Worm (Caenorhabditis elegans): ENCODE data around the gene Y8A9A.2.

Gene Y8A9A.2

DNA sequence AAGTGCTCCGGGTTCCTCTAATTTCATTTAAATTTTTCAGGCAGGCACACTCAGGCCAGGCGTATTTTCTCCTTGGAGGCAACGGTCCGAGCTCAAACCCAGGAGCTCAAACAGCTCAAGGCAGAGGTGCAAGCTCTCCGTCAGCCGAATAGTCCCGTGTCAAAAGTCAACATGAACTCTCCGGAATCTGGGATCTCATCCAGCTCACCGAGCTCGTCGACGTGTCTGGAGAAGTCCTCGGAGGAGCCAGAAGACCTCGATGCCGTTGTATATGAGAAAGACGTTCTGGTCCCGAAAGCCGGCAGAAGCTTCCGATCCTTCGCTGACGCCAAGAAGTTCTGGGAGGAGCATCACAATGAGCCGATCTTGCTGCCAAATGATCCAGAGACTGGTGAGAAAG, 9.7 kb upstream of the Y8A9A.2 start:
- TF ChIP-seq hlh-15 (tag; optimal IDR thresholded peaks at IDR 0.05) (no peak), eyg-1 (tag; optimal IDR thresholded peaks at IDR 0.05) (no peak), T23F11.4 (GFP tag; optimal IDR thresholded peaks at IDR 0.05) (no peak), pag-3 (tag; optimal IDR thresholded peaks at IDR 0.05; ENCODE audit: borderline replicate concordance) (no peak), fax-1 (tag; optimal IDR thresholded peaks at IDR 0.05) (no peak), rnt-1 (tag; optimal IDR thresholded peaks at IDR 0.05) (no peak), ceh-34 (tag; optimal IDR thresholded peaks at IDR 0.05) (no peak), pha-2 (tag; optimal IDR thresholded peaks at IDR 0.05) (no peak), ztf-16 (tag; optimal IDR thresholded peaks at IDR 0.05) (no peak), sox-4 (tag; optimal IDR thresholded peaks at IDR 0.05) (no peak), dmd-4 (tag; optimal IDR thresholded peaks at IDR 0.05; ENCODE audit: borderline replicate concordance) (no peak), fkh-10 (GFP tag; optimal IDR thresholded peaks at IDR 0.05) (no peak), lin-11 (tag; optimal IDR thresholded peaks at IDR 0.05) (no peak), tbx-7 (tag; optimal IDR thresholded peaks at IDR 0.05) (no peak)

DNA sequence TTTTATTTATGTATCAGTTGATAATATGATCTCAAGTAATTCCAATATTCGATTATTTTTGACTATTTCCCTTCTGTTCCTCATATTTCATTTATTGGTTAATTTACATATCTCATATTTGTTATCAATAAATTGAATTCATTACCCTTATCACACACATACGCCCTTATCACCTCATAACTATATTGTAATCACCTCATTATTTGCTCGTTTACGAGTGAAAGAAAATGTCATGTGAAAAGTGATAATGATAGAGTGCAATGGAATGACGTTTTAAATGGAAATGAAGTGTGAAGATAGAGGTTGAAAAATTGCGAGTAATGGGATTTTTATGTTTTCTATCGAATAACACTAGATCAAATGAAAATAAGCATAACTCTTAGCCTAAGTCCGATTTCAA, 8.9 kb upstream of the Y8A9A.2 start:
- TF ChIP-seq elt-2 (tag; optimal IDR thresholded peaks at IDR 0.05) = peak; percentile 99
- peak; percentile 53 for TF ChIP-seq pqm-1 (tag; optimal IDR thresholded peaks at IDR 0.05)
- no peak for TF ChIP-seq nfya-1 (tag; optimal IDR thresholded peaks at IDR 0.05)

DNA sequence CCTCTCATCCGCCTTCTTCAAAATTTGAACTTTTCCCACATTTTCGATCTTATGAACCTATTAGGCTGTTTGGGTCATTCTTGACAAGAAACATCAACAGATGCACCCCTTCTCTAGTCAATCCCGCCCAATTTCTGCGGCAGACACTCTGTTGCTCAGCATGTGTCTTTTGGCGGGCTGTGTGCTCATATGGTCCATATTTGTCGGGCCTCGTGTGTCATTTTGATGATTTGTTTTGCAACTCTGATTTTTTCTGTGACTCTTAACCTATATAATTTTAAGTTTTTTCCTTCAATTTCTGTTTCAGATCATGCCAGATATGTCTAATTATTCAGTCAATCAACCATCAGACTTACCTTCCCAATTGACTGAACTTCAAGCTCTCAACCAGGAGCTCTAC, 8.3 kb upstream of the Y8A9A.2 start, which contains the start of gene T24E12.13:
Gene T24E12.13, plus strand, starts transcription at position 301 of the 400 bp plus-strand sequence.
- TF ChIP-seq rnt-1 (tag; optimal IDR thresholded peaks at IDR 0.05) = no peak
- no peak for TF ChIP-seq F13H6.1 (tag; optimal IDR thresholded peaks at IDR 0.05)
- TF ChIP-seq pag-3 (tag; optimal IDR thresholded peaks at IDR 0.05; ENCODE audit: borderline replicate concordance) = no peak
- TF ChIP-seq hlh-30 (tag; optimal IDR thresholded peaks at IDR 0.05; ENCODE audit: insufficient read depth) = no peak
- TF ChIP-seq odd-2 (tag; optimal IDR thresholded peaks at IDR 0.05) = no peak
- TF ChIP-seq dve-1 (tag; optimal IDR thresholded peaks at IDR 0.05) = no peak
- no peak for TF ChIP-seq unc-55 (GFP tag; optimal IDR thresholded peaks at IDR 0.05)
- TF ChIP-seq tbx-7 (tag; optimal IDR thresholded peaks at IDR 0.05) = no peak
- no peak for TF ChIP-seq unc-86 (tag; optimal IDR thresholded peaks at IDR 0.05)
- no peak for TF ChIP-seq C38D4.7 (GFP tag; optimal IDR thresholded peaks at IDR 0.05)
- no peak for TF ChIP-seq ceh-18 (tag; optimal IDR thresholded peaks at IDR 0.05)

DNA sequence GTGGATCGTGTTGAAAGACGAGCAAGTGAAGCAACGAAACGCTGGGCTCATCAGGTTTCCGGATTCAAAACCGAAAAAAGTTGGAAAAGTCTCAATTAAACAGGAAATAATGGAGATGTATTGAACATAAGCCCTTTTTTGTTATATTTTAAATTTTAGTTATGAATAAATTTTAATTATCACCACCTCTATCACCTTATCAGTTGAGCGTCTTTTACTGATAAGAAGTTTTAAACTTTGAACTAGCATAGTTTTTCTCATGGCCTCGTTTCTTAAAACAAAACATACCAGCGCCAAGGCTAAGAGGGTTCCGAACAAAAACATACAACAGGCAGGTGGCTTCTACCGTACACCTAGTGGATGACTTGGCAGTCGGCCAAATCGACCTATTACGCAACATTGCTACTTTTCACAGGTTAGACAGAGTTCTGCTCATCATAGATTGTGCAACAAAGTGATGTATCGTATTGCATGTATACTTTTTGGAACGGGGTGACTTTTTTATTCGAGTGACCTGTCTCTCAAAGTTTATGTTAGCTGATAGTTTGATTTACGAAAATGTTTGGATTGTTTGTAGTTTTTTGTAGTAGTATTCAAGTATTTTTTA, 7.0 kb upstream of the Y8A9A.2 start:
- TF ChIP-seq zip-5 (tag; optimal IDR thresholded peaks at IDR 0.05) = no peak
- no peak for TF ChIP-seq gmeb-2 (tag; optimal IDR thresholded peaks at IDR 0.05)

DNA sequence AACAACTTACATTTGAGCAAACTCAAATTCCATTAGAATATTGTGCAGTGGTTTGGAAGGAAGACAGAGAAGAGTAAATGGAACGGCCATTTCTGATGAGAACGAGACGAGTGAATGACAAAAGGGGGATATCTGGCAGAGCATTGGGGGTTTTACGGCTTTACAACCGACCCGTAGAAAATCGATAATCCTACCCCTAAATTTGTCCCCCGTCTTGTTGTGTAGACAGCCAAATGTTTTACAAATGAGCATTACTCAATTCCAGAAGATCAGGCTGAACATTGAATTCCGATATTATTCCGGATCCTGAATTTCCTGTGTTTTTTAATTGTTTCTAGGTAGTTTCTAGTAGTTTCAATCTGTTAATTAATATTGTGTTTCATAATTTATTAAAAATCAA, 2.1 kb upstream of the Y8A9A.2 start, which contains the start of gene fbxb-99:
Gene fbxb-99, minus strand, starts transcription at position 101 of the 400 bp plus-strand sequence.
- TF ChIP-seq ama-1 (optimal IDR thresholded peaks at IDR 0.05) = no peak

DNA sequence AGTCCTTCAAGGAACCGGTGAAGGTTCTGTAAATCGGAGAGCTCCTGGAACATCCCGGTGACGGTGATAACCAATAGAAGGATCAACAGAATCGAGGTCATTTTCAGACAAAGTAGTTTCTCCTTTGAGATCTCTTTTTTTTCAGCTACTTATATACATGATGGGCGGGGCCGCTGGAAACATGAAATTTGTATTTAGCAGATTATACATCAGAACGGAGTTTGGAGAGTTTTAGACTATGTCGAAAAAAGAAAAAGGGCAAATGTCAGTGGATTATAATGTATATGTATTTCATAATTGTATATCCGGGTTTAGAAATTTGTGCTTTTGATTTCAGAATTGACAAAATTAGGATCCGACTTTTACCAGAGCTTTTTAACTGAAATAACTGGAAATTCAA, 7.8 kb downstream of the Y8A9A.2 start, which contains the start of gene ins-32:
Gene ins-32, minus strand, starts transcription at position 101 of the 400 bp plus-strand sequence.
- no peak for TF ChIP-seq C08G9.2 (tag; optimal IDR thresholded peaks at IDR 0.05)
- TF ChIP-seq F13H6.1 (tag; optimal IDR thresholded peaks at IDR 0.05) = no peak
- TF ChIP-seq dmd-4 (tag; optimal IDR thresholded peaks at IDR 0.05; ENCODE audit: borderline replicate concordance) = no peak
- TF ChIP-seq tbx-2 (tag; optimal IDR thresholded peaks at IDR 0.05) = no peak
- no peak for TF ChIP-seq ceh-2 (tag; optimal IDR thresholded peaks at IDR 0.05)
- TF ChIP-seq madf-2 (tag; optimal IDR thresholded peaks at IDR 0.05) = no peak
- TF ChIP-seq sox-4 (tag; optimal IDR thresholded peaks at IDR 0.05) = no peak
- TF ChIP-seq ceh-14 (tag; optimal IDR thresholded peaks at IDR 0.05) = no peak
- no peak for TF ChIP-seq unc-55 (GFP tag; optimal IDR thresholded peaks at IDR 0.05)
- no peak for TF ChIP-seq ceh-19 (GFP tag; optimal IDR thresholded peaks at IDR 0.05)
- TF ChIP-seq eyg-1 (tag; optimal IDR thresholded peaks at IDR 0.05) = no peak
- TF ChIP-seq ztf-16 (tag; optimal IDR thresholded peaks at IDR 0.05) = no peak
- TF ChIP-seq unc-3 (GFP tag; conservative IDR thresholded peaks at IDR 0.05) = no peak
- no peak for TF ChIP-seq unc-3 (tag; optimal IDR thresholded peaks at IDR 0.05)
- TF ChIP-seq pat-9 (tag; optimal IDR thresholded peaks at IDR 0.05) = no peak
- TF ChIP-seq npax-4 (tag; optimal IDR thresholded peaks at IDR 0.05) = no peak
- TF ChIP-seq K09A11.1 (tag; optimal IDR thresholded peaks at IDR 0.05; ENCODE audit: insufficient read depth) = no peak
- no peak for TF ChIP-seq hlh-13 (GFP tag; optimal IDR thresholded peaks at IDR 0.05)
- no peak for TF ChIP-seq T23F11.4 (GFP tag; optimal IDR thresholded peaks at IDR 0.05)
